Fruit fly (Drosophila melanogaster): Measurements from ENCODE around the gene para.
A peak's percentile ranks its signal among the peaks of the same experiment; 100 is the strongest.

para gene

dm6 chrX:16552567-16552966 lies 19.7 kb upstream of the para start (continued):
- peak; percentile 79 for TF ChIP-seq Chrac-16 (GFP tag; optimal IDR thresholded peaks at IDR 0.05)
- TF ChIP-seq CG11560 (tag; IDR thresholded peaks at IDR 0.05) = peak; percentile 56; the same call in 1 of the 3 replicates
- TF ChIP-seq CG31388 (GFP tag; optimal IDR thresholded peaks at IDR 0.05) = peak; percentile 15
- no peak for TF ChIP-seq CG42726 (GFP tag; IDR thresholded peaks at IDR 0.05; ENCODE audit: partially characterized antibody)
- no peak for TF ChIP-seq tna (GFP tag; IDR thresholded peaks at IDR 0.05; ENCODE audit: partially characterized antibody)
- peak; percentile 75 for TF ChIP-seq CG30431 (GFP tag; optimal IDR thresholded peaks at IDR 0.05)
- no peak for TF ChIP-seq nom (GFP tag; optimal IDR thresholded peaks at IDR 0.05)
- TF ChIP-seq CG2678 (tag; optimal IDR thresholded peaks at IDR 0.05) = peak; percentile 89
- no peak for TF ChIP-seq CG9215 (GFP tag; IDR thresholded peaks at IDR 0.05)
- TF ChIP-seq CG17328 (GFP tag; IDR thresholded peaks at IDR 0.05) = peak; percentile 70
- TF ChIP-seq CG1647 (GFP tag; optimal IDR thresholded peaks at IDR 0.05) = peak; percentile 25
- peak; percentile 84 for TF ChIP-seq HHEX (GFP tag; optimal IDR thresholded peaks at IDR 0.05)
- no peak for TF ChIP-seq Scr (GFP tag; IDR thresholded peaks at IDR 0.05; ENCODE audit: partially characterized antibody)
- peak; percentile 91 for TF ChIP-seq sens (GFP tag)
- no peak for TF ChIP-seq CG14860 (GFP tag; IDR thresholded peaks at IDR 0.05; ENCODE audit: partially characterized antibody)
- TF ChIP-seq tgo (GFP tag; IDR thresholded peaks at IDR 0.05) = peak; percentile 69
- peak; percentile 80 for TF ChIP-seq Hand (GFP tag; optimal IDR thresholded peaks at IDR 0.05)
- peak; percentile 78 for TF ChIP-seq CG10654 (GFP tag; optimal IDR thresholded peaks at IDR 0.05)
- TF ChIP-seq PHDP (tag; optimal IDR thresholded peaks at IDR 0.05) = peak; percentile 86
- peak; percentile 72 for TF ChIP-seq D19B (GFP tag; optimal IDR thresholded peaks at IDR 0.05)
- peak; percentile 47 for TF ChIP-seq CTCF (GFP tag; optimal IDR thresholded peaks at IDR 0.05)
- TF ChIP-seq CG12744 (GFP tag; optimal IDR thresholded peaks at IDR 0.05) = peak; percentile 47
- peak; percentile 78 for TF ChIP-seq Six4 (GFP tag; optimal IDR thresholded peaks at IDR 0.05)
- peak; percentile 72 for TF ChIP-seq gcm (GFP tag; optimal IDR thresholded peaks at IDR 0.05)
- TF ChIP-seq CG6791 (GFP tag; IDR thresholded peaks at IDR 0.05; ENCODE audit: partially characterized antibody) = no peak
- peak; percentile 81 for TF ChIP-seq dmrt11E (tag; optimal IDR thresholded peaks at IDR 0.05)
- peak; percentile 71 for TF ChIP-seq CG12769 (tag; optimal IDR thresholded peaks at IDR 0.05)
- TF ChIP-seq CG18262 (tag; optimal IDR thresholded peaks at IDR 0.05) = peak; percentile 88
- peak; percentile 74 for TF ChIP-seq ems (GFP tag; optimal IDR thresholded peaks at IDR 0.05)
- peak; percentile 66 for TF ChIP-seq H2.0 (GFP tag; IDR thresholded peaks at IDR 0.05)
- peak; percentile 84 for TF ChIP-seq NfI (GFP tag; optimal IDR thresholded peaks at IDR 0.05)
- peak; percentile 42 for TF ChIP-seq CG10274 (GFP tag; optimal IDR thresholded peaks at IDR 0.05)
- TF ChIP-seq CG2889 (GFP tag; IDR thresholded peaks at IDR 0.05) = 0 out of 3 replicates have a peak, but pooled peaks have one; percentile 19
- TF ChIP-seq Myb (GFP tag; optimal IDR thresholded peaks at IDR 0.05) = peak; percentile 66
- TF ChIP-seq CG17359 (tag; optimal IDR thresholded peaks at IDR 0.05) = peak; percentile 89
- peak; percentile 61 for TF ChIP-seq CG7786 (GFP tag; optimal IDR thresholded peaks at IDR 0.05)
- TF ChIP-seq chif (GFP tag; optimal IDR thresholded peaks at IDR 0.05) = peak; percentile 32 to 36
- no peak for TF ChIP-seq CG8290 (GFP tag; optimal IDR thresholded peaks at IDR 0.05)
- TF ChIP-seq CG8290 (tag; optimal IDR thresholded peaks at IDR 0.05) = peak in 1 of 2 experiments; percentile 67
- peak; percentile 52 for TF ChIP-seq Antp (GFP tag; optimal IDR thresholded peaks at IDR 0.05)
- TF ChIP-seq en (GFP tag; optimal IDR thresholded peaks at IDR 0.05) = no peak
- TF ChIP-seq Optix (GFP tag; IDR thresholded peaks at IDR 0.05) = no peak; the same call in none of the 3 replicates
- TF ChIP-seq gce (GFP tag; IDR thresholded peaks at IDR 0.05) = no peak; the same call in 2 of the 3 replicates
- peak; percentile 11 for TF ChIP-seq Fer2 (tag; optimal IDR thresholded peaks at IDR 0.05)
- TF ChIP-seq CG18619 (GFP tag; optimal IDR thresholded peaks at IDR 0.05) = peak; percentile 76
- no peak for TF ChIP-seq CG4360 (GFP tag; IDR thresholded peaks at IDR 0.05)
- peak; percentile 47 for TF ChIP-seq crc (GFP tag; optimal IDR thresholded peaks at IDR 0.05)
- TF ChIP-seq CG17829 (tag; optimal IDR thresholded peaks at IDR 0.05) = peak; percentile 84
- TF ChIP-seq wor (GFP tag; IDR thresholded peaks at IDR 0.05) = peak; percentile 28; the same call in 1 of the 2 replicates
- TF ChIP-seq jigr1 (GFP tag; IDR thresholded peaks at IDR 0.05) = no peak
- peak; percentile 83 for TF ChIP-seq CG13424 (tag; optimal IDR thresholded peaks at IDR 0.05)
- TF ChIP-seq eyg (GFP tag; optimal IDR thresholded peaks at IDR 0.05) = peak; percentile 57

All from whole organism, embryonic.